Fruit fly (Drosophila melanogaster) whole organism, embryonic: ENCODE data around the gene CG5080.

ENCODE experiments used
- CG10654 ChIP-seq: fragments of 200-800 bp; sonication (Bioruptor generic); optimal IDR thresholded peaks from 2 replicates; lab custom pipeline; 2016; ENCODE audit warnings: missing biosample characterization, missing genetic modification characterization
- CG11247 ChIP-seq: fragments of 200-800 bp; sonication (Bioruptor generic); IDR thresholded peaks from 2 replicates; pipeline ENCODE4 v1.3.6; 2022; ENCODE audit warnings: missing biosample characterization, missing genetic modification characterization
- CG11560 ChIP-seq: fragments of 200-800 bp; sonication (Bioruptor generic); IDR thresholded peaks from 3 replicates; pipeline ENCODE4 v1.3.6; 2022; ENCODE audit warnings: missing biosample characterization, missing genetic modification characterization
- CG14667 ChIP-seq: fragments of 200-800 bp; sonication (Bioruptor generic); IDR thresholded peaks from 2 replicates; pipeline ENCODE4 v1.3.6; 2022; ENCODE audit warnings: missing biosample characterization, missing genetic modification characterization
- CG14860 ChIP-seq: fragments of 200-800 bp; sonication (Bioruptor generic); IDR thresholded peaks from 3 replicates; pipeline ENCODE4 v1.3.6; 2022; ENCODE audit warnings: missing biosample characterization, missing genetic modification characterization; ENCODE audit not compliant: partially characterized antibody
- CG1529 ChIP-seq: fragments of 200-800 bp; sonication (Bioruptor generic); optimal IDR thresholded peaks from 3 replicates; lab custom pipeline; 2018; ENCODE audit warnings: missing biosample characterization, missing genetic modification characterization
- CG17328 ChIP-seq: fragments of 200-800 bp; sonication (Bioruptor generic); IDR thresholded peaks from 2 replicates; pipeline ENCODE4 v1.3.6; 2022; ENCODE audit warnings: missing biosample characterization, missing genetic modification characterization
- CG17361 ChIP-seq: fragments of 200-800 bp; sonication (Bioruptor generic); IDR thresholded peaks from 3 replicates; pipeline ENCODE4 v1.3.6; 2022; ENCODE audit warnings: missing biosample characterization, missing genetic modification characterization
- CG18011 ChIP-seq: fragments of 200-800 bp; sonication (Bioruptor generic); optimal IDR thresholded peaks from 2 replicates; lab custom pipeline; 2017; ENCODE audit warnings: missing biosample characterization, missing genetic modification characterization, mild to moderate bottlenecking, moderate library complexity, missing genotype
- CG18599 ChIP-seq: fragments of 200-800 bp; sonication (Bioruptor generic); optimal IDR thresholded peaks from 3 replicates; lab custom pipeline; 2017; ENCODE audit warnings: missing biosample characterization, missing genetic modification characterization, mild to moderate bottlenecking, moderate library complexity, missing genetic modification reagents
- CG30020 ChIP-seq: fragments of 200-800 bp; optimal IDR thresholded peaks from 2 replicates; lab custom pipeline; 2019; ENCODE audit warnings: missing biosample characterization, mild to moderate bottlenecking, missing genetic modification characterization, moderate library complexity
- CG4328 ChIP-seq: fragments of 200-800 bp; sonication (Bioruptor generic); optimal IDR thresholded peaks from 3 replicates; lab custom pipeline; 2017; ENCODE audit warnings: missing biosample characterization, missing genetic modification reagents, missing genetic modification characterization
- CG43689 ChIP-seq: fragments of 200-800 bp; sonication (Bioruptor generic); IDR thresholded peaks from 2 replicates; pipeline ENCODE4 v1.3.6; 2022; ENCODE audit warnings: missing biosample characterization, missing genetic modification characterization
- CG6654 ChIP-seq: fragments of 200-800 bp; sonication (Bioruptor generic); optimal IDR thresholded peaks from 2 replicates; lab custom pipeline; 2017; ENCODE audit warnings: missing biosample characterization, mild to moderate bottlenecking, missing genetic modification characterization
- CG7357 ChIP-seq: fragments of 200-800 bp; sonication (Bioruptor generic); IDR thresholded peaks from 3 replicates; pipeline ENCODE4 v1.3.6; 2022; ENCODE audit warnings: missing biosample characterization, missing genetic modification characterization
- CG8478 ChIP-seq: fragments of >200 bp; optimal IDR thresholded peaks from 2 replicates; lab custom pipeline; 2018
- CG9876 ChIP-seq: fragments of 200-800 bp; sonication (Bioruptor generic); optimal IDR thresholded peaks from 2 replicates; lab custom pipeline; 2016; ENCODE audit warnings: missing biosample characterization, missing genetic modification characterization
- CHES-1-like ChIP-seq: fragments of 200-800 bp; sonication (Bioruptor generic); optimal IDR thresholded peaks from 2 replicates; lab custom pipeline; 2016; ENCODE audit warnings: missing biosample characterization, missing genetic modification characterization
- Dref ChIP-seq: fragments of 200-800 bp; sonication (Bioruptor generic); IDR thresholded peaks from 2 replicates; pipeline ENCODE4 v1.3.6; 2022; ENCODE audit warnings: missing biosample characterization, missing genetic modification characterization
- ERR ChIP-seq: fragments of 200-800 bp; sonication (Bioruptor generic); optimal IDR thresholded peaks from 2 replicates; lab custom pipeline; 2016; ENCODE audit warnings: missing biosample characterization, missing genetic modification characterization
- Elba2 ChIP-seq: fragments of 200-800 bp; sonication (Bioruptor generic); optimal IDR thresholded peaks from 3 replicates; lab custom pipeline; 2016; ENCODE audit warnings: missing biosample characterization, missing genetic modification characterization
- Hr39 ChIP-seq: fragments of >200 bp; optimal IDR thresholded peaks from 2 replicates; lab custom pipeline; 2017
- MBD-R2 ChIP-seq: fragments of 200-800 bp; sonication (Bioruptor generic); IDR thresholded peaks from 2 replicates; pipeline ENCODE4 v1.3.6; 2022; ENCODE audit warnings: missing biosample characterization, missing genetic modification characterization
- MESR4 ChIP-seq: fragments of 200-800 bp; sonication (Bioruptor generic); optimal IDR thresholded peaks from 2 replicates; lab custom pipeline; 2018; ENCODE audit warnings: missing biosample characterization, mild to moderate bottlenecking, missing genetic modification characterization, moderate library complexity
- Sox102F ChIP-seq: fragments of 200-800 bp; sonication (Bioruptor generic); optimal IDR thresholded peaks from 2 replicates; lab custom pipeline; 2018; ENCODE audit warnings: missing biosample characterization, mild to moderate bottlenecking, missing genetic modification characterization, moderate library complexity
- Sry-δ ChIP-seq: fragments of 200-800 bp; sonication (Bioruptor generic); optimal IDR thresholded peaks from 2 replicates; lab custom pipeline; 2016; ENCODE audit warnings: missing biosample characterization, missing genetic modification characterization
- aop ChIP-seq: fragments of 200-800 bp; sonication (Bioruptor generic); IDR thresholded peaks from 2 replicates; pipeline ENCODE4 v1.3.6; 2022; ENCODE audit warnings: missing biosample characterization, missing genetic modification characterization
- ap ChIP-seq: fragments of 200-800 bp; sonication (Bioruptor generic); IDR thresholded peaks from 2 replicates; pipeline ENCODE4 v1.3.6; 2022; ENCODE audit warnings: missing biosample characterization, missing genetic modification characterization
- ato ChIP-seq: fragments of 200-800 bp; sonication (Bioruptor generic); IDR thresholded peaks from 2 replicates; pipeline ENCODE4 v1.3.6; 2022; ENCODE audit warnings: missing biosample characterization, missing genetic modification characterization; ENCODE audit not compliant: partially characterized antibody
- bsh ChIP-seq, 2 experiments: fragments of 200-800 bp; sonication (Bioruptor generic); optimal IDR thresholded peaks; 2 replicates each; lab custom pipeline; 2017 to 2018; ENCODE audit warnings: mild to moderate bottlenecking in 2 of 2, missing biosample characterization in 2 of 2, missing genetic modification characterization in 2 of 2, moderate library complexity in 1 of 2
- cato ChIP-seq: fragments of 200-800 bp; sonication (Bioruptor generic); optimal IDR thresholded peaks from 2 replicates; lab custom pipeline; 2016; ENCODE audit warnings: missing biosample characterization, missing genetic modification characterization, borderline replicate concordance
- ci ChIP-seq: fragments of 200-800 bp; sonication (Bioruptor generic); IDR thresholded peaks from 3 replicates; pipeline ENCODE4 v1.3.6; 2022; ENCODE audit warnings: missing biosample characterization, missing genetic modification characterization
- corto ChIP-seq: fragments of 200-800 bp; sonication (Bioruptor generic); optimal IDR thresholded peaks from 2 replicates; lab custom pipeline; 2016; ENCODE audit warnings: missing biosample characterization, mild to moderate bottlenecking, missing genetic modification characterization, moderate library complexity
- cwo ChIP-seq: fragments of 200-800 bp; sonication (Bioruptor generic); optimal IDR thresholded peaks from 3 replicates; lab custom pipeline; 2017; ENCODE audit warnings: missing biosample characterization, missing genetic modification characterization, mild to moderate bottlenecking, moderate library complexity, missing genetic modification reagents
- dm ChIP-seq: fragments of 200-800 bp; sonication (Bioruptor generic); optimal IDR thresholded peaks from 3 replicates; lab custom pipeline; 2016; ENCODE audit warnings: missing biosample characterization, missing genetic modification characterization
- dmrt11E ChIP-seq: fragments of 200-800 bp; sonication (Bioruptor generic); optimal IDR thresholded peaks from 3 replicates; lab custom pipeline; 2018; ENCODE audit warnings: missing biosample characterization, mild to moderate bottlenecking, missing genetic modification characterization, moderate library complexity
- dmrt99B ChIP-seq: fragments of 200-800 bp; sonication (Bioruptor generic); optimal IDR thresholded peaks from 2 replicates; lab custom pipeline; 2018; ENCODE audit warnings: missing biosample characterization, mild to moderate bottlenecking, missing genetic modification characterization, moderate library complexity
- en ChIP-seq: fragments of 200-800 bp; sonication (Bioruptor generic); optimal IDR thresholded peaks from 2 replicates; lab custom pipeline; 2016; ENCODE audit warnings: missing biosample characterization, missing genetic modification characterization
- gcm2 ChIP-seq: fragments of 200-800 bp; sonication (Bioruptor generic); optimal IDR thresholded peaks from 2 replicates; lab custom pipeline; 2016; ENCODE audit warnings: missing biosample characterization, missing genetic modification characterization
- grau ChIP-seq: fragments of 200-800 bp; optimal IDR thresholded peaks from 3 replicates; lab custom pipeline; 2019; ENCODE audit warnings: missing biosample characterization, mild to moderate bottlenecking, missing genetic modification characterization, moderate library complexity
- gsb ChIP-seq: fragments of 200-800 bp; sonication (Bioruptor generic); IDR thresholded peaks from 2 replicates; pipeline ENCODE4 v1.3.6; 2022; ENCODE audit warnings: missing biosample characterization, missing genetic modification characterization
- h ChIP-seq: fragments of >200 bp; optimal IDR thresholded peaks from 2 replicates; lab custom pipeline; 2017
- ham ChIP-seq: fragments of 200-800 bp; sonication (Bioruptor generic); IDR thresholded peaks from 2 replicates; pipeline ENCODE4 v1.3.6; 2022; ENCODE audit warnings: missing biosample characterization, missing genetic modification characterization
- lab ChIP-seq: fragments of 200-800 bp; sonication (Bioruptor generic); optimal IDR thresholded peaks from 3 replicates; lab custom pipeline; 2017; ENCODE audit warnings: missing biosample characterization, missing genetic modification characterization, mild to moderate bottlenecking, moderate library complexity, missing genetic modification reagents
- lilli ChIP-seq: fragments of 200-800 bp; sonication (Bioruptor generic); optimal IDR thresholded peaks from 3 replicates; lab custom pipeline; 2016; ENCODE audit warnings: missing biosample characterization, missing genetic modification characterization
- oc ChIP-seq: fragments of 200-800 bp; sonication (Bioruptor generic); optimal IDR thresholded peaks from 2 replicates; lab custom pipeline; 2018; ENCODE audit warnings: missing biosample characterization, mild to moderate bottlenecking, missing genetic modification characterization, moderate library complexity
- odd ChIP-seq: fragments of 200-800 bp; sonication (Bioruptor generic); optimal IDR thresholded peaks from 2 replicates; lab custom pipeline; 2017; ENCODE audit warnings: missing biosample characterization, mild to moderate bottlenecking, missing genetic modification characterization
- phol ChIP-seq: fragments of 200-800 bp; sonication (Bioruptor generic); optimal IDR thresholded peaks from 3 replicates; lab custom pipeline; 2018; ENCODE audit warnings: missing biosample characterization, mild to moderate bottlenecking, missing genetic modification characterization, moderate library complexity
- pnt ChIP-seq: fragments of 200-800 bp; sonication (Bioruptor generic); optimal IDR thresholded peaks from 3 replicates; lab custom pipeline; 2016; ENCODE audit warnings: missing biosample characterization, missing genetic modification characterization
- ranshi ChIP-seq: fragments of 200-800 bp; sonication (Bioruptor generic); IDR thresholded peaks from 2 replicates; pipeline ENCODE4 v1.3.6; 2022; ENCODE audit warnings: missing biosample characterization, missing genetic modification characterization
- tgo ChIP-seq: fragments of 200-800 bp; sonication (Bioruptor generic); IDR thresholded peaks from 3 replicates; pipeline ENCODE4 v1.3.6; 2022; ENCODE audit warnings: missing biosample characterization, missing genetic modification characterization
- trem ChIP-seq: fragments of 200-800 bp; optimal IDR thresholded peaks from 3 replicates; lab custom pipeline; 2019; ENCODE audit warnings: missing biosample characterization, mild to moderate bottlenecking, missing genetic modification characterization, moderate library complexity

Gene CG5080

dm6 chr2L:1169867-1170415, 6.3 kb upstream of the CG5080 start, which contains the start of the genes CG31922 and Plap (continued):
- peak; percentile 96 for TF ChIP-seq Sry-δ
- peak; percentile 56 for TF ChIP-seq CHES-1-like (GFP tag; lab: Kevin White, UChicago)
- TF ChIP-seq CG7357, result no peak
- TF ChIP-seq ap (GFP tag; lab: Robert Waterston, UW), result 0 out of 2 replicates have a peak, but pooled peaks have one; percentile 4
- no peak for TF ChIP-seq dmrt99B (tag; lab: Kevin White, UChicago)
- peak; percentile 86 for TF ChIP-seq trem (tag; lab: Kevin White, UChicago)
- TF ChIP-seq Sox102F (GFP tag; lab: Kevin White, UChicago), result no peak
- TF ChIP-seq Elba2, result no peak
- peak; percentile 52 for TF ChIP-seq cato (GFP tag; lab: Kevin White, UChicago)
- peak; percentile 77 for TF ChIP-seq CG17361 (GFP tag; lab: Robert Waterston, UW)
- TF ChIP-seq gsb (GFP tag; lab: Robert Waterston, UW), result no peak
- TF ChIP-seq ci (GFP tag; lab: Robert Waterston, UW), result no peak
- peak; percentile 53 for TF ChIP-seq CG18011 (GFP tag; lab: Kevin White, UChicago)
- TF ChIP-seq CG10654 (GFP tag; lab: Kevin White, UChicago), result peak; percentile 50
- no peak for TF ChIP-seq gcm2 (GFP tag; lab: Kevin White, UChicago)
- TF ChIP-seq dm (GFP tag; lab: Kevin White, UChicago), result peak; percentile 38
- TF ChIP-seq MESR4 (GFP tag; lab: Kevin White, UChicago), result peak; percentile 18
- TF ChIP-seq dmrt11E (tag; lab: Kevin White, UChicago), result peak; percentile 69
- peak; percentile 6 for TF ChIP-seq cwo (GFP tag; lab: Kevin White, UChicago)
- TF ChIP-seq CG17328 (GFP tag; lab: Robert Waterston, UW), result peak; percentile 17; the same call in 1 of the 2 replicates
- TF ChIP-seq pnt (GFP tag; lab: Kevin White, UChicago), result peak; percentile 33
- TF ChIP-seq ato (GFP tag; lab: Robert Waterston, UW), result peak; percentile 53
- no peak for TF ChIP-seq CG6654 (GFP tag; lab: Kevin White, UChicago)
- no peak for TF ChIP-seq ranshi
- TF ChIP-seq en, result no peak
- TF ChIP-seq phol (tag; lab: Kevin White, UChicago), result peak; percentile 79
- TF ChIP-seq CG14860 (GFP tag; lab: Robert Waterston, UW), result peak; percentile 92
- TF ChIP-seq CG43689 (GFP tag; lab: Robert Waterston, UW), result no peak
- no peak for TF ChIP-seq odd
- TF ChIP-seq CG9876 (GFP tag; lab: Kevin White, UChicago), result peak; percentile 14
- no peak for TF ChIP-seq h (lab: Kevin White, UChicago)
- peak; percentile 76 for TF ChIP-seq grau (tag; lab: Kevin White, UChicago)
- 0 out of 3 replicates have a peak, but pooled peaks have one; percentile 55 for TF ChIP-seq CG11560 (tag; lab: Robert Waterston, UW)
- peak; percentile 55 for TF ChIP-seq CG4328 (GFP tag; lab: Kevin White, UChicago)
- TF ChIP-seq CG18599 (GFP tag; lab: Kevin White, UChicago), result peak; percentile 60
- peak; percentile 78 for TF ChIP-seq MBD-R2 (GFP tag; lab: Robert Waterston, UW)
- TF ChIP-seq oc, result no peak
- no peak for TF ChIP-seq CG8478
- TF ChIP-seq corto (GFP tag; lab: Kevin White, UChicago), result no peak
- peak in 1 of 2 experiments; percentile 48 for TF ChIP-seq bsh (GFP tag; optimal IDR thresholded peaks at IDR 0.05; lab: Kevin White, UChicago)
- TF ChIP-seq ERR, result no peak
- no peak for TF ChIP-seq CG11247 (GFP tag; lab: Robert Waterston, UW)
- TF ChIP-seq Hr39 (lab: Kevin White, UChicago), result no peak
- TF ChIP-seq lab (GFP tag; lab: Kevin White, UChicago), result no peak
- TF ChIP-seq CG30020 (tag; lab: Kevin White, UChicago), result peak; percentile 68
- no peak for TF ChIP-seq aop (GFP tag; lab: Robert Waterston, UW)
- peak; percentile 87 for TF ChIP-seq lilli
- no peak for TF ChIP-seq CG14667
- peak; percentile 61; the same call in 1 of the 3 replicates for TF ChIP-seq tgo (GFP tag; lab: Robert Waterston, UW)
- TF ChIP-seq ham (GFP tag; lab: Robert Waterston, UW), result no peak
- no peak for TF ChIP-seq CG1529 (GFP tag; lab: Kevin White, UChicago)
- peak; percentile 66 for TF ChIP-seq Dref (GFP tag; lab: Robert Waterston, UW)
